Fruit fly (Drosophila melanogaster): ENCODE results near the gene CG11279.

DNA sequence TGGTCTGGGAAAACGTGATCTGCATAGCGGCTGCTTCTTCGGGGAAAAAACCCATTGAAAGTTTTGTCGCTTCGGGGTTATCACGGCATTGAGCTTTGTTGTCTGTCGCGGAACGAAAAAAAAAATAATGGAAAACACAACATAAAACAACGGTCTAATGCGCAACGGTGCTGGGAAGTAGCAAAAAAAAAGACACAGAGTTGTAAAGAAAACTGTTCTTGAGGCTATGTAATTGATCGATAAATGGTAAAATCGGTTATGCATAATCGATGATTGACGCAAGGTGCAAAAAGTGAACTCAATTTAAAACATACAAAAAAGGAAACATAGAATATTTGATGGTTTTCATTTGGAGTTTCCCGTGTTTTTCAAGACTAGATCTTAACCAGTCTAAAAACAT lies 15.5 kb upstream of the CG11279 start:
- TF ChIP-seq CG9705 (GFP tag; optimal IDR thresholded peaks at IDR 0.05) (no peak), fru (GFP tag; optimal IDR thresholded peaks at IDR 0.05) (no peak), tai (GFP tag; optimal IDR thresholded peaks at IDR 0.05) (no peak), Dfd (GFP tag; optimal IDR thresholded peaks at IDR 0.05) (no peak), pan (optimal IDR thresholded peaks at IDR 0.05) (no peak), GATAd (GFP tag; optimal IDR thresholded peaks at IDR 0.05) (no peak)
